Worm (Caenorhabditis elegans) whole organism, young adult: ENCODE data around the gene gtap-1.

ENCODE experiments used
- B0019.2 ChIP-seq: fragments of 200-800 bp; sonication (Bioruptor generic); conservative IDR thresholded peaks from 2 replicates; pipeline ENCODE4 v1.3.6; 2022; ENCODE audit warnings: missing genetic modification reagents, missing genetic modification characterization, missing compliant biosample characterization
- B0035.1 ChIP-seq: sonication (generic microtip); optimal IDR thresholded peaks from 2 replicates; lab custom pipeline; 2016; ENCODE audit warnings: missing genetic modification characterization, mild to moderate bottlenecking, missing compliant biosample characterization, missing genotype, missing genetic modification reagents
- F23B12.7 ChIP-seq: sonication (generic microtip); optimal IDR thresholded peaks from 2 replicates; lab custom pipeline; 2017; ENCODE audit warnings: missing genetic modification characterization, mild to moderate bottlenecking, missing compliant biosample characterization, antibody characterized with exemption, moderate library complexity; ENCODE audit not compliant: insufficient read depth
- F49E8.2 ChIP-seq: sonication (generic microtip); optimal IDR thresholded peaks from 3 replicates; lab custom pipeline; 2017; ENCODE audit warnings: missing genetic modification characterization, mild to moderate bottlenecking, missing compliant biosample characterization, antibody characterized with exemption, moderate library complexity; ENCODE audit not compliant: insufficient read depth
- F57A8.1 ChIP-seq: fragments of 200-800 bp; sonication (Bioruptor generic); optimal IDR thresholded peaks from 2 replicates; lab custom pipeline; 2018; ENCODE audit warnings: mild to moderate bottlenecking, missing genetic modification characterization, moderate library complexity, missing compliant biosample characterization
- K11D2.4 ChIP-seq: fragments of 200-800 bp; sonication (Bioruptor generic); IDR thresholded peaks from 2 replicates; pipeline ENCODE4 v1.3.6; 2022; ENCODE audit warnings: missing genetic modification reagents, missing genetic modification characterization, missing compliant biosample characterization
- ZK185.1 ChIP-seq: sonication (generic microtip); optimal IDR thresholded peaks from 2 replicates; lab custom pipeline; 2016; ENCODE audit warnings: mild to moderate bottlenecking, missing genetic modification characterization, missing compliant biosample characterization; ENCODE audit not compliant: poor library complexity, severe bottlenecking
- aptf-3 ChIP-seq: fragments of 200-800 bp; sonication (Bioruptor generic); IDR thresholded peaks from 2 replicates; pipeline ENCODE4 v1.3.6; 2022; ENCODE audit warnings: missing genetic modification characterization, missing compliant biosample characterization
- atf-7 ChIP-seq: sonication (generic microtip); optimal IDR thresholded peaks from 2 replicates; lab custom pipeline; 2017; ENCODE audit warnings: mild to moderate bottlenecking, missing genetic modification characterization, missing compliant biosample characterization
- attf-5 ChIP-seq: fragments of 200-800 bp; sonication (Bioruptor generic); optimal IDR thresholded peaks from 2 replicates; lab custom pipeline; 2018; ENCODE audit warnings: mild to moderate bottlenecking, missing genetic modification characterization, missing compliant biosample characterization
- bed-1 ChIP-seq: fragments of 200-800 bp; sonication (Bioruptor generic); IDR thresholded peaks from 2 replicates; pipeline ENCODE4 v1.3.6; 2022; ENCODE audit warnings: missing genetic modification reagents, missing genetic modification characterization, missing compliant biosample characterization
- bed-2 ChIP-seq: fragments of 200-800 bp; sonication (Bioruptor generic); IDR thresholded peaks from 2 replicates; pipeline ENCODE4 v1.3.6; 2022; ENCODE audit warnings: missing genetic modification reagents, missing genetic modification characterization, missing compliant biosample characterization
- ceh-100 ChIP-seq: fragments of 200-800 bp; sonication (Bioruptor generic); IDR thresholded peaks from 2 replicates; pipeline ENCODE4 v1.3.6; 2022; ENCODE audit warnings: missing genetic modification reagents, missing genetic modification characterization, missing compliant biosample characterization
- ceh-58 ChIP-seq: fragments of 200-800 bp; sonication (Bioruptor generic); IDR thresholded peaks from 2 replicates; pipeline ENCODE4 v1.3.6; 2022; ENCODE audit warnings: missing genetic modification characterization, missing compliant biosample characterization
- ceh-91 ChIP-seq: fragments of 200-800 bp; sonication (Bioruptor generic); IDR thresholded peaks from 2 replicates; pipeline ENCODE4 v1.3.6; 2022; ENCODE audit warnings: missing genetic modification reagents, missing genetic modification characterization, missing compliant biosample characterization
- die-1 ChIP-seq: sonication (generic microtip); optimal IDR thresholded peaks from 2 replicates; lab custom pipeline; 2016; ENCODE audit warnings: missing genotype, mild to moderate bottlenecking, missing genetic modification characterization, missing compliant biosample characterization
- dpff-1 ChIP-seq: sonication (generic microtip); optimal IDR thresholded peaks from 2 replicates; lab custom pipeline; 2017; ENCODE audit warnings: mild to moderate bottlenecking, missing genetic modification characterization, missing compliant biosample characterization
- dpl-1 ChIP-seq: fragments of 150-350 bp; optimal IDR thresholded peaks from 2 replicates; lab custom pipeline; 2014; ENCODE audit warnings: missing biosample characterization, missing genetic modification reagents, missing genetic modification characterization
- egl-44 ChIP-seq: fragments of 200-800 bp; sonication (Bioruptor generic); IDR thresholded peaks from 2 replicates; pipeline ENCODE4 v1.3.6; 2022; ENCODE audit warnings: missing genetic modification reagents, missing genetic modification characterization, missing compliant biosample characterization
- ekl-4 ChIP-seq: fragments of 200-800 bp; sonication (Bioruptor generic); IDR thresholded peaks from 2 replicates; pipeline ENCODE4 v1.3.6; 2022; ENCODE audit warnings: missing genetic modification reagents, missing genetic modification characterization, missing compliant biosample characterization
- gei-17 ChIP-seq: fragments of 200-800 bp; sonication (Bioruptor generic); optimal IDR thresholded peaks from 2 replicates; lab custom pipeline; 2018; ENCODE audit warnings: mild to moderate bottlenecking, missing genetic modification characterization, missing compliant biosample characterization
- hmg-1.2 ChIP-seq: fragments of 200-800 bp; sonication (Bioruptor generic); IDR thresholded peaks from 2 replicates; pipeline ENCODE4 v1.3.6; 2022; ENCODE audit warnings: missing genetic modification reagents, missing genetic modification characterization, missing compliant biosample characterization
- hrde-1 ChIP-seq: sonication (generic microtip); optimal IDR thresholded peaks from 2 replicates; lab custom pipeline; 2016; ENCODE audit warnings: missing genetic modification characterization, mild to moderate bottlenecking, missing compliant biosample characterization, moderate library complexity, missing genotype, missing genetic modification reagents, borderline replicate concordance
- lin-40 ChIP-seq: sonication (generic microtip); optimal IDR thresholded peaks from 2 replicates; lab custom pipeline; 2016; ENCODE audit warnings: missing genetic modification characterization, mild to moderate bottlenecking, missing compliant biosample characterization, missing genotype, missing genetic modification reagents
- lsy-27 ChIP-seq: sonication (generic microtip); optimal IDR thresholded peaks from 2 replicates; lab custom pipeline; 2017; ENCODE audit warnings: missing genetic modification characterization, mild to moderate bottlenecking, missing compliant biosample characterization, antibody characterized with exemption, missing genotype, borderline replicate concordance; ENCODE audit not compliant: insufficient read depth
- madf-6 ChIP-seq: fragments of 200-800 bp; sonication (Bioruptor generic); IDR thresholded peaks from 2 replicates; pipeline ENCODE4 v1.3.6; 2022; ENCODE audit warnings: missing genetic modification reagents, missing genetic modification characterization, missing compliant biosample characterization
- mcd-1 ChIP-seq: fragments of 200-800 bp; sonication (Bioruptor generic); IDR thresholded peaks from 2 replicates; pipeline ENCODE4 v1.3.6; 2022; ENCODE audit warnings: missing genetic modification reagents, missing genetic modification characterization, missing compliant biosample characterization
- mxl-1 ChIP-seq: sonication (generic microtip); optimal IDR thresholded peaks from 2 replicates; lab custom pipeline; 2016; ENCODE audit warnings: missing genetic modification characterization, missing compliant biosample characterization
- nhr-120 ChIP-seq: fragments of 200-800 bp; sonication (Bioruptor generic); IDR thresholded peaks from 2 replicates; pipeline ENCODE4 v1.3.6; 2022; ENCODE audit warnings: missing genetic modification characterization, missing compliant biosample characterization
- pbrm-1 ChIP-seq: fragments of 200-800 bp; sonication (Bioruptor generic); IDR thresholded peaks from 2 replicates; pipeline ENCODE4 v1.3.6; 2022; ENCODE audit warnings: missing genetic modification reagents, missing genetic modification characterization, missing compliant biosample characterization
- pha-4 ChIP-seq: fragments of 150-350 bp; sonication (generic microtip); optimal IDR thresholded peaks from 2 replicates; lab custom pipeline; 2014; ENCODE audit warnings: missing biosample characterization, missing genetic modification reagents, missing genetic modification characterization
- sdz-38 ChIP-seq: sonication (generic microtip); optimal IDR thresholded peaks from 2 replicates; lab custom pipeline; 2016; ENCODE audit warnings: missing genotype, missing genetic modification characterization, missing compliant biosample characterization
- sea-2 ChIP-seq: fragments of 200-800 bp; sonication (Bioruptor generic); IDR thresholded peaks from 2 replicates; pipeline ENCODE4 v1.3.6; 2022; ENCODE audit warnings: missing genetic modification characterization, missing compliant biosample characterization
- tbx-9 ChIP-seq: sonication (generic microtip); optimal IDR thresholded peaks from 2 replicates; lab custom pipeline; 2016; ENCODE audit warnings: borderline replicate concordance, missing genetic modification characterization, inconsistent platforms, missing compliant biosample characterization
- tlf-1 ChIP-seq: fragments of 200-800 bp; sonication (Bioruptor generic); optimal IDR thresholded peaks from 2 replicates; lab custom pipeline; 2018; ENCODE audit warnings: mild to moderate bottlenecking, missing genetic modification characterization, missing compliant biosample characterization
- unc-130 ChIP-seq: sonication (generic microtip); optimal IDR thresholded peaks from 2 replicates; lab custom pipeline; 2016; ENCODE audit warnings: missing genetic modification reagents, missing genetic modification characterization, missing compliant biosample characterization
- ztf-22 ChIP-seq: fragments of 200-800 bp; sonication (Bioruptor generic); optimal IDR thresholded peaks from 2 replicates; lab custom pipeline; 2018; ENCODE audit warnings: mild to moderate bottlenecking, missing genetic modification characterization, moderate library complexity, missing compliant biosample characterization
- ztf-28 ChIP-seq: fragments of 200-800 bp; sonication (Bioruptor generic); IDR thresholded peaks from 2 replicates; pipeline ENCODE4 v1.3.6; 2022; ENCODE audit warnings: missing genetic modification reagents, missing genetic modification characterization, missing compliant biosample characterization
- ztf-3 ChIP-seq: fragments of 200-800 bp; sonication (Bioruptor generic); optimal IDR thresholded peaks from 2 replicates; lab custom pipeline; 2018; ENCODE audit warnings: mild to moderate bottlenecking, missing genetic modification characterization, missing compliant biosample characterization
- ztf-6 ChIP-seq: fragments of 200-800 bp; sonication (Bioruptor generic); IDR thresholded peaks from 2 replicates; pipeline ENCODE4 v1.3.6; 2022; ENCODE audit warnings: missing genetic modification reagents, missing genetic modification characterization, missing compliant biosample characterization

The gtap-1 gene

DNA sequence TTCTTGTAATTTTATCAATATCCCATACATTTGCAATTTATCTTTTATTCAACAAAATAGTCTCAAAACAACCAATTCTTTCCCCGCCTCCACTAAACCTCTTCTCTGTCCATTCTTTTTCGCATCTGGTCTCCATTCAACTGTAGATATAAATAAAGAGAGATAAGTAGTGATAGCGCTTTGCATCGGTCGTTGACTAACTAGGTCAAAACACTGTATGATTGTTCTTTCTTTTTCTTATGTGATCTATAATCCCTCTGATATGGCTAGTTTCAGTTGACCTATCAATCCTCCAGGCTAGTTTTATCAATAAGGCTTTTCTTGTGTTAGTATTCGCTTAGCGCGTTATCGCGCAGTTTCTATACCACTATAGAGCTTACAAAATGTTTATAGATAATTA lies 20.2 kb upstream of the gtap-1 start:
- TF ChIP-seq K11D2.4 (GFP tag; lab: Robert Waterston, UW) (no peak), atf-7 (no peak), lin-40 (tag; lab: Kevin White, UChicago) (no peak), lsy-27 (tag; lab: Kevin White, UChicago) (no peak), F23B12.7 (tag; lab: Kevin White, UChicago) (no peak), madf-6 (GFP tag; lab: Robert Waterston, UW) (no peak), dpff-1 (no peak), pha-4 (tag; lab: Kevin White, UChicago) (no peak), ztf-28 (GFP tag; lab: Robert Waterston, UW) (no peak), ekl-4 (no peak), mxl-1 (tag; lab: Kevin White, UChicago) (no peak), ZK185.1 (tag; lab: Kevin White, UChicago) (no peak), tlf-1 (GFP tag; lab: Kevin White, UChicago) (no peak), hmg-1.2 (GFP tag; lab: Robert Waterston, UW) (no peak), unc-130 (no peak), ceh-100 (GFP tag; lab: Robert Waterston, UW) (no peak)

DNA sequence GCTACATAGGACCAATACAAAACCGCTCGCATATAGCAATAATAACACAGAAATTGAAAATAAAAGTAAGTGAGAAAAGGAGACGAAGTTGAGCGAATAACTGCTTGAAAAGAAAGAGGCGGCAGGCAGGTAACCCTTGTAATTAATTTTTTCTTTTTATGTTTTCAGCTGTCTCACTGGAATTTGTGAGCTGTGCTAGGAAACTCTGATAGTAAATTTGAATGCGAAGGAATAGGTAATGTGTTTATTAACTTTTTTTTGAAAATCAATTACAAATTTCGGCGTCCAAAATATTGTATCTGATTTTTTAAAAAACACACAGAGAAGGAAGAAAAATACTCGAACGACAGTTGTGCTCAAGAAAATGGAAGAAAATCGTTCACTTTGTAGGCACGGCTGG lies 19.0 kb upstream of the gtap-1 start, which contains the start of gene H41C03.2:
Gene H41C03.2, minus strand, starts transcription at position 101 of the 400 bp plus-strand sequence.
- TF ChIP-seq B0035.1 = no peak
- no peak for TF ChIP-seq tbx-9
- no peak for TF ChIP-seq ceh-100 (GFP tag; lab: Robert Waterston, UW)
- no peak for TF ChIP-seq unc-130
- TF ChIP-seq B0019.2 = no peak

DNA sequence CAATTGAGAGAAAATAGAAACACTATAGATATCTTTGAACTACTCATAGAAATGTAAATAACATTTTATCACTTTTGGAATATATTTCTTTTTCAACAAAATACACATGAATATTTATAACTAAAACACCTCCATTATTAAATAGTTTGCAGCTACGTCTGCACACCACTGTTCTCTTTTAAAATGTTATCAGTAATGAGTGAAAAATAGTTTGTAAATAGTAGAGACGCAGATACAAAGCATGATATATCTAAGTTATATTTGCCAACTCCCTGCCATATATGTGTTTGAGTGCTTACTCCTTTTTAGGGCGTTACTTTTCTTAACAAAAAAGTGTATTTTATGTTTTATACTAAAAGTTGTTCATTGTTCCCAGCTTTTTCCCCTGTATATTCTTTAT lies 13.1 kb upstream of the gtap-1 start:
- TF ChIP-seq F49E8.2 (tag; lab: Kevin White, UChicago) = no peak
- TF ChIP-seq egl-44 = no peak
- no peak for TF ChIP-seq hrde-1 (tag; lab: Kevin White, UChicago)
- TF ChIP-seq dpff-1 = no peak
- TF ChIP-seq sdz-38 (tag; lab: Kevin White, UChicago) = no peak
- no peak for TF ChIP-seq dpl-1 (GFP tag; lab: Kevin White, UChicago)

DNA sequence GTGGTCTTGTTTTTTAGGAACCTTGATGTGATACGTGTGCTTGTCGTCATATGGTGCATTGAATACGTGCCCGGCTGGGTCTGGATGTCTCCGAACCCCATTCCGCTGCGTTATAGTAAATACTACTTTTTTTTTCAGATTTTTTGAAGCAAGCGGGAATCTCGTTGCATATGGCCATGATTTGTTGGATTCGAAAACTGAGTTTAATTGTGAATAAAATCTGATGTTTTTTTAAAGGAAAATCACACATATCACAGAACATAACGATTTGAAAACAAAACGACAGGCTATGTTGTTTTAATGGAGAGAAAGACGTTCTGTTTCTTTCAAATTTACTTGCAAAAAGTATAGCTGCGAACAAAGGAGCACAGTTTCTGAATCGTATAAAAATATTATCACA lies 12.4 kb upstream of the gtap-1 start, which contains the start of the genes ZK1248.17 and H41C03.3:
Gene ZK1248.17, minus strand, starts transcription at position 101 of the 400 bp plus-strand sequence.
Gene H41C03.3, plus strand, starts transcription at position 337 of the 400 bp plus-strand sequence.
- TF ChIP-seq ceh-58 (no peak), gei-17 (GFP tag; lab: Kevin White, UChicago) (no peak), bed-1 (GFP tag; lab: Robert Waterston, UW) (no peak), ceh-91 (GFP tag; lab: Robert Waterston, UW) (no peak), F57A8.1 (GFP tag; lab: Kevin White, UChicago) (no peak), ztf-3 (GFP tag; lab: Kevin White, UChicago) (no peak), ztf-22 (GFP tag; lab: Kevin White, UChicago) (no peak), ztf-6 (GFP tag; lab: Robert Waterston, UW) (no peak), die-1 (tag; lab: Kevin White, UChicago) (no peak), pbrm-1 (no peak), nhr-120 (GFP tag; lab: Robert Waterston, UW) (no peak), sea-2 (no peak), attf-5 (GFP tag; lab: Kevin White, UChicago) (no peak), aptf-3 (GFP tag; lab: Robert Waterston, UW) (no peak), bed-2 (GFP tag; lab: Robert Waterston, UW) (no peak), mcd-1 (GFP tag; lab: Robert Waterston, UW) (no peak)
